Worm (Caenorhabditis elegans) whole organism, L4 larva: ENCODE measurements around the gene F56B3.4.

Experiments used
- daf-12 ChIP-seq: fragments of 150-350 bp; optimal IDR thresholded peaks from 2 replicates; lab custom pipeline; 2014; ENCODE audit warnings: missing biosample characterization, missing genetic modification reagents, missing genetic modification characterization
- egl-27 ChIP-seq: sonication (generic microtip); optimal IDR thresholded peaks from 3 replicates; lab custom pipeline; 2017; ENCODE audit warnings: missing biosample characterization, missing genetic modification reagents, missing genetic modification characterization
- lin-15B ChIP-seq: fragments of 150-350 bp; sonication (generic microtip); optimal IDR thresholded peaks from 3 replicates; lab custom pipeline; 2014; ENCODE audit warnings: missing biosample characterization, missing genetic modification characterization
- mdt-29 ChIP-seq: fragments of 200-800 bp; sonication (Bioruptor generic); IDR thresholded peaks from 2 replicates; pipeline ENCODE4 v1.3.6; 2022; ENCODE audit warnings: missing genetic modification reagents, missing genetic modification characterization, missing compliant biosample characterization
- nhr-25 ChIP-seq: sonication (generic microtip); optimal IDR thresholded peaks from 2 replicates; lab custom pipeline; 2017; ENCODE audit warnings: missing genetic modification characterization, mild to moderate bottlenecking, missing compliant biosample characterization, antibody characterized with exemption, moderate library complexity, borderline replicate concordance; ENCODE audit not compliant: insufficient read depth
- nhr-6 ChIP-seq: fragments of 150-350 bp; optimal IDR thresholded peaks from 2 replicates; lab custom pipeline; 2014; ENCODE audit warnings: missing biosample characterization, missing genetic modification characterization
- nhr-77 ChIP-seq: fragments of 150-350 bp; optimal IDR thresholded peaks from 2 replicates; lab custom pipeline; 2014; ENCODE audit warnings: missing biosample characterization, missing genetic modification characterization
- unc-130 ChIP-seq: sonication (generic microtip); optimal IDR thresholded peaks from 2 replicates; lab custom pipeline; 2016; ENCODE audit warnings: missing genetic modification reagents, missing genetic modification characterization, missing compliant biosample characterization

DNA sequence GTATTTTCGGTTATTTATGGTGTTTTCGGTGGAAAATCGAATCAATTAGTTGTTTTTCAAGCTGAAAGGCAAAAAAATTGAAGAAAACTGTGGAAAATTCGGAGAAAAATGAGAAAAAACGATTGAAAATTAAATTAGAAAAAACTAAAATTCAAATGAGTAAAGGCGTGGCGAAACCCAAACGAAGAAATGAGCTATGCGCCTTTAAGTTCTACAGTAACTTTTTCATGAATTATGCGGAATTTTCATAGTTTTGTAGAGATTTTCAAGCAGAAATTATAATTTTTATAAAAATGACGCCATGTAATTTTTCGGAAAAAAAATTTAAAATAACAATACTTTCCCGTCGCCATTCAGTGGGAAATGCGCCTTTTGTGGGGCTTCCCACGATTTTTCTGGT lies 35.6 kb upstream of the F56B3.4 start:
- TF ChIP-seq unc-130 (GFP tag; lab: Kevin White, UChicago) (no peak), nhr-77 (no peak), egl-27 (tag; lab: Kevin White, UChicago) (no peak), daf-12 (tag; lab: Kevin White, UChicago) (no peak), lin-15B (tag; lab: Kevin White, UChicago) (no peak), mdt-29 (GFP tag; lab: Robert Waterston, UW) (no peak), nhr-6 (tag; lab: Kevin White, UChicago) (no peak), nhr-25 (tag; lab: Kevin White, UChicago) (no peak)
